Fruit fly (Drosophila melanogaster): ENCODE measurements around the gene CG5880.
A peak's percentile ranks its signal among the peaks of the same experiment; 100 is the strongest.

The CG5880 gene

dm6 chr3R:27165416-27165982, 49.0 kb downstream of the CG5880 start, which contains the start of the genes CG34293 and spn-D (continued):
- TF ChIP-seq CG13624 (GFP tag; optimal IDR thresholded peaks at IDR 0.05) (no peak), Usf (GFP tag; optimal IDR thresholded peaks at IDR 0.05) (no peak), aop (GFP tag; IDR thresholded peaks at IDR 0.05) (no peak), ato (GFP tag; IDR thresholded peaks at IDR 0.05; ENCODE audit: partially characterized antibody) (no peak), CG32767 (GFP tag; IDR thresholded peaks at IDR 0.05) (no peak), CG11093 (GFP tag; IDR thresholded peaks at IDR 0.05) (no peak), CG30020 (tag; optimal IDR thresholded peaks at IDR 0.05) (no peak), crc (GFP tag; optimal IDR thresholded peaks at IDR 0.05) (no peak), CG12659 (GFP tag; optimal IDR thresholded peaks at IDR 0.05) (no peak), CG3838 (GFP tag; optimal IDR thresholded peaks at IDR 0.05) (no peak), CG30403 (GFP tag; optimal IDR thresholded peaks at IDR 0.05) (no peak), CG18619 (GFP tag; optimal IDR thresholded peaks at IDR 0.05) (no peak), CG18764 (GFP tag; optimal IDR thresholded peaks at IDR 0.05) (no peak), CG14667 (GFP tag; IDR thresholded peaks at IDR 0.05) (no peak), CG8944 (GFP tag; optimal IDR thresholded peaks at IDR 0.05) (no peak), dmrt99B (tag; optimal IDR thresholded peaks at IDR 0.05) (no peak), CG13775 (GFP tag; optimal IDR thresholded peaks at IDR 0.05) (no peak), Jarid2 (GFP tag; optimal IDR thresholded peaks at IDR 0.05) (no peak), Vsx1 (GFP tag; optimal IDR thresholded peaks at IDR 0.05) (no peak), YL-1 (GFP tag; optimal IDR thresholded peaks at IDR 0.05) (no peak), CG6791 (GFP tag; IDR thresholded peaks at IDR 0.05; ENCODE audit: partially characterized antibody) (no peak), mld (GFP tag; IDR thresholded peaks at IDR 0.05; ENCODE audit: partially characterized antibody) (no peak), Gug (GFP tag; IDR thresholded peaks at IDR 0.05) (no peak), GATAe (GFP tag; conservative IDR thresholded peaks at IDR 0.05) (no peak), tna (GFP tag; IDR thresholded peaks at IDR 0.05; ENCODE audit: partially characterized antibody) (no peak), Hmx (GFP tag; optimal IDR thresholded peaks at IDR 0.05) (no peak), Eip74EF (GFP tag; optimal IDR thresholded peaks at IDR 0.05) (no peak), CG10209 (GFP tag; optimal IDR thresholded peaks at IDR 0.05) (no peak), repo (GFP tag; optimal IDR thresholded peaks at IDR 0.05) (no peak), Doc2 (GFP tag; IDR thresholded peaks at IDR 0.05) (no peak), CG10979 (tag; optimal IDR thresholded peaks at IDR 0.05) (no peak), sc (optimal IDR thresholded peaks at IDR 0.05) (no peak), sc (GFP tag; optimal IDR thresholded peaks at IDR 0.05) (no peak), sima (GFP tag; optimal IDR thresholded peaks at IDR 0.05) (no peak), CG9609 (GFP tag; optimal IDR thresholded peaks at IDR 0.05) (no peak), zfh2 (GFP tag; optimal IDR thresholded peaks at IDR 0.05) (no peak), CHES-1-like (GFP tag; optimal IDR thresholded peaks at IDR 0.05) (no peak), CG17912 (GFP tag; optimal IDR thresholded peaks at IDR 0.05) (no peak), dysf (GFP tag; IDR thresholded peaks at IDR 0.05) (no peak), BtbVII (GFP tag; optimal IDR thresholded peaks at IDR 0.05) (no peak), CG9817 (tag; optimal IDR thresholded peaks at IDR 0.05) (no peak), gem (tag; optimal IDR thresholded peaks at IDR 0.05) (no peak), knrl (GFP tag; IDR thresholded peaks at IDR 0.05; ENCODE audit: partially characterized antibody) (0 out of 3 replicates have a peak, but pooled peaks have one; percentile 10), chinmo (GFP tag; IDR thresholded peaks at IDR 0.05; ENCODE audit: partially characterized antibody) (0 out of 4 replicates have a peak, but pooled peaks have one; percentile 40), fd96Cb (tag; optimal IDR thresholded peaks at IDR 0.05) (no peak), shn (GFP tag; optimal IDR thresholded peaks at IDR 0.05) (no peak), CG2199 (GFP tag; IDR thresholded peaks at IDR 0.05) (peak; percentile 55; the same call in 1 of the 3 replicates), NC2α (GFP tag; optimal IDR thresholded peaks at IDR 0.05) (no peak), CG8765 (GFP tag; IDR thresholded peaks at IDR 0.05) (no peak), chm (GFP tag; IDR thresholded peaks at IDR 0.05) (no peak), dpn (GFP tag; optimal IDR thresholded peaks at IDR 0.05) (no peak)

Measured in whole organism, embryonic.